Fruit fly (Drosophila melanogaster) whole organism, wandering third instar larva: ENCODE data around the gene CG32117.

Experiments
- Abd-B ChIP-seq: fragments of >200 bp; optimal IDR thresholded peaks from 2 replicates; lab custom pipeline; 2017; ENCODE audit warnings: missing biosample characterization, missing genetic modification characterization
- CG32264 ChIP-seq: fragments of 200-800 bp; sonication (Bioruptor generic); optimal IDR thresholded peaks from 2 replicates; lab custom pipeline; 2016; ENCODE audit warnings: missing biosample characterization, missing genetic modification characterization
- CG9705 ChIP-seq: fragments of 200-800 bp; sonication (Bioruptor generic); optimal IDR thresholded peaks from 2 replicates; lab custom pipeline; 2018; ENCODE audit warnings: missing biosample characterization, mild to moderate bottlenecking, missing genetic modification characterization
- CrebA ChIP-seq: fragments of 200-800 bp; sonication (Bioruptor generic); optimal IDR thresholded peaks from 2 replicates; lab custom pipeline; 2016; ENCODE audit warnings: missing biosample characterization, mild to moderate bottlenecking, missing genetic modification characterization, borderline replicate concordance
- Dfd ChIP-seq: fragments of >200 bp; optimal IDR thresholded peaks from 2 replicates; lab custom pipeline; 2017; ENCODE audit warnings: missing biosample characterization, missing genetic modification characterization
- Dif ChIP-seq: fragments of 200-275, 200-300 bp; sonication (Bioruptor generic); optimal IDR thresholded peaks from 2 replicates; lab custom pipeline; 2018; ENCODE audit warnings: missing biosample characterization, missing genetic modification characterization; ENCODE audit not compliant: partially characterized antibody
- GATAd ChIP-seq: sonication (Bioruptor generic); optimal IDR thresholded peaks from 2 replicates; lab custom pipeline; 2016; ENCODE audit warnings: missing biosample characterization, missing genetic modification characterization
- HLH106 ChIP-seq: fragments of 200-800 bp; optimal IDR thresholded peaks from 3 replicates; lab custom pipeline; 2019; ENCODE audit warnings: missing biosample characterization, mild to moderate bottlenecking, missing genetic modification characterization, moderate library complexity
- Hnf4 ChIP-seq: fragments of 200-800 bp; sonication (Bioruptor generic); optimal IDR thresholded peaks from 2 replicates; lab custom pipeline; 2016; ENCODE audit warnings: missing biosample characterization, mild to moderate bottlenecking, missing genetic modification characterization
- Hr78 ChIP-seq: fragments of >200 bp; optimal IDR thresholded peaks from 2 replicates; lab custom pipeline; 2017; ENCODE audit warnings: missing biosample characterization, missing genetic modification characterization
- Hr83 ChIP-seq: fragments of 200-300 bp; sonication (Bioruptor generic); optimal IDR thresholded peaks from 2 replicates; lab custom pipeline; 2016; ENCODE audit warnings: missing biosample characterization, mild to moderate bottlenecking, missing genetic modification characterization, moderate library complexity; ENCODE audit not compliant: poor library complexity, severe bottlenecking
- Jra ChIP-seq: sonication (Bioruptor generic); optimal IDR thresholded peaks from 2 replicates; lab custom pipeline; 2016; ENCODE audit warnings: missing biosample characterization, missing genetic modification characterization
- Mio ChIP-seq: sonication (Bioruptor generic); optimal IDR thresholded peaks from 2 replicates; lab custom pipeline; 2016; ENCODE audit warnings: missing biosample characterization, missing genetic modification characterization
- Myc ChIP-seq: fragments of >200 bp; optimal IDR thresholded peaks from 2 replicates; lab custom pipeline; 2017
- N ChIP-seq: fragments of >200 bp; optimal IDR thresholded peaks from 2 replicates; lab custom pipeline; 2018; ENCODE audit warnings: missing biosample characterization, missing external identifiers, missing genetic modification characterization
- OdsH ChIP-seq: fragments of 200-800 bp; sonication (Bioruptor generic); optimal IDR thresholded peaks from 2 replicates; lab custom pipeline; 2016; ENCODE audit warnings: missing biosample characterization, mild to moderate bottlenecking, missing genetic modification characterization
- Rel ChIP-seq, 2 experiments: fragments of 200-800 bp; sonication (Bioruptor generic) in 1 of 2; optimal IDR thresholded peaks; 2 replicates in 1 of 2; 3 replicates in 1 of 2; lab custom pipeline; 2016 to 2019; ENCODE audit warnings: mild to moderate bottlenecking in 2 of 2, missing biosample characterization in 2 of 2, missing genetic modification characterization in 2 of 2, moderate library complexity in 1 of 2
- Sp1 ChIP-seq: fragments of 200-800 bp; sonication (Bioruptor generic); optimal IDR thresholded peaks from 3 replicates; lab custom pipeline; 2019; ENCODE audit warnings: missing biosample characterization, mild to moderate bottlenecking, missing genetic modification characterization, moderate library complexity
- Vsx2 ChIP-seq: fragments of 200-300, 225-300 bp; sonication (Bioruptor generic); optimal IDR thresholded peaks from 2 replicates; lab custom pipeline; 2018; ENCODE audit warnings: missing biosample characterization, missing genetic modification characterization; ENCODE audit not compliant: partially characterized antibody
- br ChIP-seq: fragments of 200-800 bp; sonication (Bioruptor generic); optimal IDR thresholded peaks from 2 replicates; lab custom pipeline; 2016; ENCODE audit warnings: missing biosample characterization, missing genetic modification characterization
- brk ChIP-seq: fragments of 200-800 bp; sonication (Bioruptor generic); optimal IDR thresholded peaks from 2 replicates; lab custom pipeline; 2016; ENCODE audit warnings: missing biosample characterization, mild to moderate bottlenecking, missing genetic modification characterization
- dl ChIP-seq, 2 experiments: fragments of 175-275, 200-275 bp in 1 of 2; fragments of 200-275 bp in 1 of 2; sonication (Bioruptor generic); optimal IDR thresholded peaks; lab custom pipeline; 2018; ENCODE audit warnings: mild to moderate bottlenecking in 2 of 2, missing biosample characterization in 2 of 2, missing genetic modification characterization in 2 of 2, moderate library complexity in 2 of 2; ENCODE audit not compliant: partially characterized antibody in 2 of 2, insufficient read depth in 1 of 2
- dmrt93B ChIP-seq: fragments of 200-800 bp; sonication (Bioruptor generic); optimal IDR thresholded peaks from 2 replicates; lab custom pipeline; 2018; ENCODE audit warnings: missing biosample characterization, mild to moderate bottlenecking, missing genetic modification characterization
- dsf ChIP-seq: sonication (Bioruptor generic); optimal IDR thresholded peaks from 2 replicates; lab custom pipeline; 2016; ENCODE audit warnings: missing biosample characterization, missing genetic modification characterization, borderline replicate concordance
- ey ChIP-seq: fragments of 200-800 bp; sonication (Bioruptor generic); optimal IDR thresholded peaks from 2 replicates; lab custom pipeline; 2016; ENCODE audit warnings: missing biosample characterization, missing genetic modification characterization
- foxo ChIP-seq, 2 experiments: fragments of 200-800 bp; sonication (Bioruptor generic); optimal IDR thresholded peaks; 2 replicates in 1 of 2; 3 replicates in 1 of 2; lab custom pipeline; 2016 to 2017; ENCODE audit warnings: missing biosample characterization in 2 of 2, missing genetic modification characterization in 2 of 2
- fru ChIP-seq: fragments of 200-800 bp; sonication (Bioruptor generic); optimal IDR thresholded peaks from 3 replicates; lab custom pipeline; 2016; ENCODE audit warnings: missing biosample characterization, mild to moderate bottlenecking, missing genetic modification characterization
- h ChIP-seq: fragments of 200-800 bp; sonication (Bioruptor generic); optimal IDR thresholded peaks from 3 replicates; lab custom pipeline; 2016; ENCODE audit warnings: missing biosample characterization, mild to moderate bottlenecking, missing genetic modification characterization
- jim ChIP-seq: fragments of 175-275, 200-325 bp; sonication (Bioruptor generic); optimal IDR thresholded peaks from 2 replicates; lab custom pipeline; 2016; ENCODE audit warnings: missing biosample characterization, mild to moderate bottlenecking, missing genetic modification characterization
- lola ChIP-seq: fragments of >200 bp; optimal IDR thresholded peaks from 2 replicates; lab custom pipeline; 2017; ENCODE audit warnings: missing biosample characterization, missing genetic modification characterization
- pan ChIP-seq: fragments of >200 bp; optimal IDR thresholded peaks from 2 replicates; lab custom pipeline; 2017
- psq ChIP-seq: fragments of 200-800 bp; sonication (Bioruptor generic); optimal IDR thresholded peaks from 3 replicates; lab custom pipeline; 2017; ENCODE audit warnings: missing biosample characterization, mild to moderate bottlenecking, missing genetic modification characterization, moderate library complexity
- rgr ChIP-seq: fragments of 200-800 bp; sonication (Bioruptor generic); optimal IDR thresholded peaks from 3 replicates; lab custom pipeline; 2016; ENCODE audit warnings: missing biosample characterization, mild to moderate bottlenecking, missing genetic modification characterization
- sage ChIP-seq: fragments of 200-800 bp; sonication (Bioruptor generic); optimal IDR thresholded peaks from 2 replicates; lab custom pipeline; 2016; ENCODE audit warnings: missing biosample characterization, mild to moderate bottlenecking, missing genetic modification characterization
- sv ChIP-seq: fragments of 200-800 bp; sonication (Bioruptor generic); optimal IDR thresholded peaks from 3 replicates; lab custom pipeline; 2016; ENCODE audit warnings: missing biosample characterization, missing genetic modification characterization
- tai ChIP-seq: sonication (Bioruptor generic); optimal IDR thresholded peaks from 2 replicates; lab custom pipeline; 2016; ENCODE audit warnings: missing biosample characterization, missing genetic modification characterization
- usp ChIP-seq: fragments of >200 bp; optimal IDR thresholded peaks from 2 replicates; lab custom pipeline; 2017; ENCODE audit warnings: missing biosample characterization, missing genetic modification characterization
- woc ChIP-seq: sonication (Bioruptor generic); optimal IDR thresholded peaks from 2 replicates; lab custom pipeline; 2016; ENCODE audit warnings: missing biosample characterization, mild to moderate bottlenecking, missing genetic modification characterization

CG32117 gene

dm6 chr3L:12913609-12914266 lies 10.2 kb upstream of the CG32117 start, which contains the start of gene CG32115:
CG32115 (minus strand) TSS chr3L:12913646.
- TF ChIP-seq N (GFP tag; lab: Kevin White, UChicago) (no peak), HLH106 (tag; lab: Kevin White, UChicago) (peak; percentile 98), Dif (GFP tag; lab: Kevin White, UChicago) (peak; percentile 46), h (peak; percentile 99), GATAd (GFP tag; lab: Kevin White, UChicago) (peak; percentile 80), Hr83 (peak; percentile 28), br (peak; percentile 96), woc (peak; percentile 93), dsf (GFP tag; lab: Kevin White, UChicago) (peak; percentile 81), CrebA (GFP tag; lab: Kevin White, UChicago) (peak; percentile 84), Abd-B (no peak), Myc (lab: Kevin White, UChicago) (no peak), brk (peak; percentile 95), tai (GFP tag; lab: Kevin White, UChicago) (peak; percentile 94), usp (no peak), Sp1 (GFP tag; lab: Kevin White, UChicago) (peak; percentile 96), Vsx2 (no peak), CG9705 (GFP tag; lab: Kevin White, UChicago) (peak; percentile 90), dmrt93B (GFP tag; lab: Kevin White, UChicago) (peak; percentile 93), pan (peak; percentile 78), sage (peak; percentile 95), rgr (GFP tag; lab: Kevin White, UChicago) (peak; percentile 99), Hr78 (GFP tag; lab: Kevin White, UChicago) (no peak), foxo (GFP tag; optimal IDR thresholded peaks at IDR 0.05; lab: Kevin White, UChicago) (peak; percentile 91 to 98), Jra (GFP tag; lab: Kevin White, UChicago) (peak; percentile 91), dl (GFP tag; optimal IDR thresholded peaks at IDR 0.05; lab: Kevin White, UChicago; ENCODE audit: insufficient read depth in 1 of 2, partially characterized antibody in 2 of 2) (peak in 1 of 2 experiments; percentile 14), psq (GFP tag; lab: Kevin White, UChicago) (peak; percentile 95), OdsH (peak; percentile 99), Dfd (GFP tag; lab: Kevin White, UChicago) (no peak), Rel (GFP tag; optimal IDR thresholded peaks at IDR 0.05; lab: Kevin White, UChicago) (peak; percentile 82), Rel (tag; optimal IDR thresholded peaks at IDR 0.05; lab: Kevin White, UChicago) (peak; percentile 85), sv (GFP tag; lab: Kevin White, UChicago) (peak; percentile 88), CG32264 (GFP tag; lab: Kevin White, UChicago) (peak; percentile 95), Mio (GFP tag; lab: Kevin White, UChicago) (peak; percentile 81), fru (GFP tag; lab: Kevin White, UChicago) (peak; percentile 97), jim (GFP tag; lab: Kevin White, UChicago) (peak; percentile 0), ey (GFP tag; lab: Kevin White, UChicago) (peak; percentile 98), Hnf4 (GFP tag; lab: Kevin White, UChicago) (peak; percentile 98), lola (GFP tag; lab: Kevin White, UChicago) (no peak)

dm6 chr3L:12902579-12903228 lies 807 bp downstream of the CG32117 start, which contains the start of gene CG12520:
CG12520 (minus strand) TSS chr3L:12902737.
- TF ChIP-seq Abd-B (no peak), Myc (lab: Kevin White, UChicago) (peak; percentile 40), brk (peak; percentile 14)
